Fruit fly (Drosophila melanogaster) whole organism, prepupa: ENCODE results near the gene CG2540.

Source experiments
- CG10669 ChIP-seq: fragments of 200-800 bp; sonication (Bioruptor generic); optimal IDR thresholded peaks from 3 replicates; lab custom pipeline; 2018; ENCODE audit warnings: missing biosample characterization, mild to moderate bottlenecking, missing genetic modification characterization, moderate library complexity
- CG11294 ChIP-seq: fragments of 200-800 bp; sonication (Bioruptor generic); IDR thresholded peaks from 2 replicates; pipeline ENCODE4 v1.3.6; 2022; ENCODE audit warnings: missing biosample characterization, missing genetic modification characterization
- CG11762 ChIP-seq: fragments of 200-800 bp; sonication (Bioruptor generic); optimal IDR thresholded peaks from 3 replicates; lab custom pipeline; 2016; ENCODE audit warnings: missing biosample characterization, missing genetic modification characterization; ENCODE audit not compliant: insufficient read depth
- CG16779 ChIP-seq: fragments of 200-800 bp; sonication (Bioruptor generic); optimal IDR thresholded peaks from 3 replicates; lab custom pipeline; 2017; ENCODE audit warnings: missing biosample characterization, mild to moderate bottlenecking, missing genetic modification characterization
- CG3032 ChIP-seq: fragments of 200-800 bp; optimal IDR thresholded peaks from 2 replicates; lab custom pipeline; 2019; ENCODE audit warnings: missing biosample characterization, mild to moderate bottlenecking, missing genetic modification characterization, moderate library complexity
- CG32006 ChIP-seq: fragments of 200-800 bp; sonication (Bioruptor generic); optimal IDR thresholded peaks from 3 replicates; lab custom pipeline; 2017; ENCODE audit warnings: missing biosample characterization, mild to moderate bottlenecking, missing genetic modification characterization
- CG34406 ChIP-seq: fragments of 200-800 bp; sonication (Bioruptor generic); optimal IDR thresholded peaks from 3 replicates; lab custom pipeline; 2016; ENCODE audit warnings: missing biosample characterization, missing genetic modification characterization
- CG3919 ChIP-seq: fragments of 200-800 bp; sonication (Bioruptor generic); optimal IDR thresholded peaks from 3 replicates; lab custom pipeline; 2016; ENCODE audit warnings: missing biosample characterization, missing genetic modification characterization
- CG4318 ChIP-seq: fragments of 200-800 bp; sonication (Bioruptor generic); optimal IDR thresholded peaks from 3 replicates; lab custom pipeline; 2017; ENCODE audit warnings: missing biosample characterization, mild to moderate bottlenecking, missing genetic modification characterization
- CG6163 ChIP-seq: fragments of 200-800 bp; sonication (Bioruptor generic); IDR thresholded peaks from 3 replicates; pipeline ENCODE4 v1.3.6; 2022; ENCODE audit warnings: missing biosample characterization, missing genetic modification characterization
- CG6276 ChIP-seq: fragments of 200-800 bp; sonication (Bioruptor generic); optimal IDR thresholded peaks from 2 replicates; lab custom pipeline; 2017; ENCODE audit warnings: missing biosample characterization, mild to moderate bottlenecking, missing genetic modification characterization
- CG6792 ChIP-seq: fragments of 200-800 bp; sonication (Bioruptor generic); optimal IDR thresholded peaks from 3 replicates; lab custom pipeline; 2016; ENCODE audit warnings: missing biosample characterization, missing genetic modification characterization
- CG6808 ChIP-seq: fragments of 200-800 bp; sonication (Bioruptor generic); optimal IDR thresholded peaks from 3 replicates; lab custom pipeline; 2017; ENCODE audit warnings: missing biosample characterization, missing genetic modification characterization, mild to moderate bottlenecking, moderate library complexity, missing genetic modification reagents
- CG6854 ChIP-seq: fragments of 200-800 bp; sonication (Bioruptor generic); optimal IDR thresholded peaks from 2 replicates; lab custom pipeline; 2017; ENCODE audit warnings: missing biosample characterization, mild to moderate bottlenecking, missing genetic modification characterization
- CG7368 ChIP-seq: fragments of 200-800 bp; sonication (Bioruptor generic); optimal IDR thresholded peaks from 3 replicates; lab custom pipeline; 2016; ENCODE audit warnings: missing biosample characterization, missing genetic modification characterization
- CG8119 ChIP-seq: fragments of 200-800 bp; sonication (Bioruptor generic); IDR thresholded peaks from 3 replicates; pipeline ENCODE4 v1.3.6; 2022; ENCODE audit warnings: missing biosample characterization, missing genetic modification characterization
- CG8632 ChIP-seq: fragments of 200-800 bp; sonication (Bioruptor generic); optimal IDR thresholded peaks from 3 replicates; lab custom pipeline; 2016; ENCODE audit warnings: missing biosample characterization, missing genetic modification characterization
- Eip75B ChIP-seq: fragments of 200-800 bp; sonication (Bioruptor generic); optimal IDR thresholded peaks from 3 replicates; lab custom pipeline; 2016; ENCODE audit warnings: missing biosample characterization, missing genetic modification characterization
- Eip78C ChIP-seq: fragments of 200-800 bp; sonication (Bioruptor generic); peaks from one replicate; lab custom pipeline; 2016; ENCODE audit warnings: missing biosample characterization, missing genetic modification characterization
- Eip93F ChIP-seq: fragments of 200-800 bp; sonication (Bioruptor generic); optimal IDR thresholded peaks from 2 replicates; lab custom pipeline; 2016; ENCODE audit warnings: missing biosample characterization, mild to moderate bottlenecking, missing genetic modification characterization
- Ets21C ChIP-seq: fragments of 200-800 bp; sonication (Bioruptor generic); optimal IDR thresholded peaks from 3 replicates; lab custom pipeline; 2016; ENCODE audit warnings: missing biosample characterization, missing genetic modification characterization
- Ets96B ChIP-seq: fragments of 200-800 bp; optimal IDR thresholded peaks from 2 replicates; lab custom pipeline; 2019; ENCODE audit warnings: missing biosample characterization, mild to moderate bottlenecking, missing genetic modification characterization, moderate library complexity
- Gug ChIP-seq: fragments of 200-800 bp; sonication (Bioruptor generic); IDR thresholded peaks from 2 replicates; pipeline ENCODE4 v1.3.6; 2022; ENCODE audit warnings: missing biosample characterization, missing genetic modification characterization
- Hr38 ChIP-seq: sonication (Bioruptor generic); optimal IDR thresholded peaks from 2 replicates; lab custom pipeline; 2016; ENCODE audit warnings: missing biosample characterization, missing genetic modification characterization
- Hr39 ChIP-seq: fragments of 200-800 bp; sonication (Bioruptor generic); optimal IDR thresholded peaks from 2 replicates; lab custom pipeline; 2016; ENCODE audit warnings: missing biosample characterization, missing genetic modification characterization
- Hr4 ChIP-seq: fragments of 200-800 bp; sonication (Bioruptor generic); optimal IDR thresholded peaks from 3 replicates; lab custom pipeline; 2016; ENCODE audit warnings: missing biosample characterization, missing genetic modification characterization
- Lpt ChIP-seq: fragments of 200-800 bp; sonication (Bioruptor generic); optimal IDR thresholded peaks from 3 replicates; lab custom pipeline; 2016; ENCODE audit warnings: missing biosample characterization, missing genetic modification characterization
- Met ChIP-seq: fragments of 200-800 bp; sonication (Bioruptor generic); optimal IDR thresholded peaks from 3 replicates; lab custom pipeline; 2016; ENCODE audit warnings: missing biosample characterization, missing genetic modification characterization
- OdsH ChIP-seq: fragments of 200-800 bp; sonication (Bioruptor generic); optimal IDR thresholded peaks from 3 replicates; lab custom pipeline; 2016; ENCODE audit warnings: missing biosample characterization, missing genetic modification characterization
- Smox ChIP-seq: fragments of 200-800 bp; sonication (Bioruptor generic); optimal IDR thresholded peaks from 3 replicates; lab custom pipeline; 2016; ENCODE audit warnings: missing biosample characterization, missing genetic modification characterization
- Sox102F ChIP-seq: fragments of 200-800 bp; sonication (Bioruptor generic); optimal IDR thresholded peaks from 2 replicates; lab custom pipeline; 2016; ENCODE audit warnings: missing biosample characterization, mild to moderate bottlenecking, missing genetic modification characterization
- Sox14 ChIP-seq: fragments of 200-800 bp; sonication (Bioruptor generic); optimal IDR thresholded peaks from 3 replicates; lab custom pipeline; 2016; ENCODE audit warnings: missing biosample characterization, missing genetic modification characterization
- Sox15 ChIP-seq: fragments of 200-800 bp; sonication (Bioruptor generic); optimal IDR thresholded peaks from 3 replicates; lab custom pipeline; 2016; ENCODE audit warnings: missing biosample characterization, missing genetic modification characterization
- achi ChIP-seq: fragments of 200-800 bp; sonication (Bioruptor generic); optimal IDR thresholded peaks from 3 replicates; lab custom pipeline; 2016; ENCODE audit warnings: missing biosample characterization, missing genetic modification characterization
- acj6 ChIP-seq: fragments of 200-800 bp; sonication (Bioruptor generic); optimal IDR thresholded peaks from 3 replicates; lab custom pipeline; 2016; ENCODE audit warnings: missing biosample characterization, missing genetic modification characterization
- dac ChIP-seq: fragments of 200-800 bp; sonication (Bioruptor generic); optimal IDR thresholded peaks from 2 replicates; lab custom pipeline; 2017; ENCODE audit warnings: missing biosample characterization, mild to moderate bottlenecking, missing genetic modification characterization
- dsx ChIP-seq: fragments of 200-800 bp; optimal IDR thresholded peaks from 3 replicates; lab custom pipeline; 2019; ENCODE audit warnings: missing biosample characterization, mild to moderate bottlenecking, missing genetic modification characterization, moderate library complexity; ENCODE audit not compliant: poor library complexity, severe bottlenecking
- eg ChIP-seq: fragments of 200-800 bp; sonication (Bioruptor generic); IDR thresholded peaks from 3 replicates; pipeline ENCODE4 v1.3.6; 2022; ENCODE audit warnings: missing biosample characterization, missing genetic modification characterization
- esn ChIP-seq: fragments of 200-800 bp; sonication (Bioruptor generic); optimal IDR thresholded peaks from 2 replicates; lab custom pipeline; 2016; ENCODE audit warnings: missing biosample characterization, mild to moderate bottlenecking, missing genetic modification characterization, moderate library complexity
- fd85E ChIP-seq: fragments of 200-800 bp; sonication (Bioruptor generic); optimal IDR thresholded peaks from 3 replicates; lab custom pipeline; 2016; ENCODE audit warnings: missing biosample characterization, missing genetic modification characterization
- fkh ChIP-seq: fragments of 200-800 bp; sonication (Bioruptor generic); optimal IDR thresholded peaks from 3 replicates; lab custom pipeline; 2017; ENCODE audit warnings: missing biosample characterization, mild to moderate bottlenecking, missing genetic modification characterization, moderate library complexity
- net ChIP-seq: fragments of 200-800 bp; sonication (Bioruptor generic); optimal IDR thresholded peaks from 3 replicates; lab custom pipeline; 2016; ENCODE audit warnings: missing biosample characterization, missing genetic modification characterization
- pdm3 ChIP-seq: fragments of 200-800 bp; sonication (Bioruptor generic); optimal IDR thresholded peaks from 3 replicates; lab custom pipeline; 2016; ENCODE audit warnings: missing biosample characterization, missing genetic modification characterization
- salr ChIP-seq, 2 experiments: fragments of 200-800 bp; sonication (Bioruptor generic); optimal IDR thresholded peaks; 3 replicates each; lab custom pipeline; 2016 to 2018; ENCODE audit warnings: missing biosample characterization in 2 of 2, missing genetic modification characterization in 2 of 2, mild to moderate bottlenecking in 1 of 2
- spab ChIP-seq: fragments of 200-800 bp; sonication (Bioruptor generic); optimal IDR thresholded peaks from 2 replicates; lab custom pipeline; 2017; ENCODE audit warnings: missing biosample characterization, mild to moderate bottlenecking, missing genetic modification characterization, missing genetic modification reagents
- svp ChIP-seq: fragments of 200-800 bp; sonication (Bioruptor generic); peaks from one replicate; lab custom pipeline; 2016; ENCODE audit warnings: missing biosample characterization, missing genetic modification characterization
- vri ChIP-seq: fragments of 200-800 bp; sonication (Bioruptor generic); optimal IDR thresholded peaks from 3 replicates; lab custom pipeline; 2016; ENCODE audit warnings: missing biosample characterization, mild to moderate bottlenecking, missing genetic modification characterization

CG2540 gene

DNA sequence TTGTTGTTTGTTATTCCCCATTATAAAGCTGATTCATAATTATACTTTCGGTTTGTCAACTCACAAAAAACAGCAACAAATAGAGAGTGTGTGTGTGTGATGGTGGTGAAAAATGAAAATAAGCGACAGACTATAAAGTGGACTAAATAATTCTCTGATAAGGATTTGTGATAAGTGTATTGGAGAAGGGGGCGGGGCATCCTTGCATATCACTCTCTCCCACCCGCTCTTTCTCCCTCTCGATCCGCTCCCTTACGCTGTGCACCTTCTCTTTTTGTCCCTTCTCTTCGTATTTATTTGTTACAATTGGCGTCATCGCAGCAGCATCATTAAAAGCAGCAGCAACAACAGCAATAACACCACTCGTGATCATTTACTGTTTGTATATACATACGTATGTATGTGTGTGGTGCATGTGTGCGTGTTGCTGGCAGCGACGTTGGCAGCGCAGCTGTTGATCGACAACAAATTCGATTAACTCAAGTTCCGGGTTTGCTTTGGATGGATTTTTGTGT lies 31.8 kb downstream of the CG2540 start (continued):
- peak; percentile 16; the same call in 2 of the 3 replicates for TF ChIP-seq CG6163 (GFP tag; lab: Robert Waterston, UW)
- TF ChIP-seq Met: peak; percentile 35
- no peak for TF ChIP-seq CG8119 (GFP tag; lab: Robert Waterston, UW)
- no peak for TF ChIP-seq CG10669 (GFP tag; lab: Kevin White, UChicago)
- no peak for TF ChIP-seq CG6276 (GFP tag; lab: Kevin White, UChicago)
- TF ChIP-seq, all 60 proteins: peak for 19

DNA sequence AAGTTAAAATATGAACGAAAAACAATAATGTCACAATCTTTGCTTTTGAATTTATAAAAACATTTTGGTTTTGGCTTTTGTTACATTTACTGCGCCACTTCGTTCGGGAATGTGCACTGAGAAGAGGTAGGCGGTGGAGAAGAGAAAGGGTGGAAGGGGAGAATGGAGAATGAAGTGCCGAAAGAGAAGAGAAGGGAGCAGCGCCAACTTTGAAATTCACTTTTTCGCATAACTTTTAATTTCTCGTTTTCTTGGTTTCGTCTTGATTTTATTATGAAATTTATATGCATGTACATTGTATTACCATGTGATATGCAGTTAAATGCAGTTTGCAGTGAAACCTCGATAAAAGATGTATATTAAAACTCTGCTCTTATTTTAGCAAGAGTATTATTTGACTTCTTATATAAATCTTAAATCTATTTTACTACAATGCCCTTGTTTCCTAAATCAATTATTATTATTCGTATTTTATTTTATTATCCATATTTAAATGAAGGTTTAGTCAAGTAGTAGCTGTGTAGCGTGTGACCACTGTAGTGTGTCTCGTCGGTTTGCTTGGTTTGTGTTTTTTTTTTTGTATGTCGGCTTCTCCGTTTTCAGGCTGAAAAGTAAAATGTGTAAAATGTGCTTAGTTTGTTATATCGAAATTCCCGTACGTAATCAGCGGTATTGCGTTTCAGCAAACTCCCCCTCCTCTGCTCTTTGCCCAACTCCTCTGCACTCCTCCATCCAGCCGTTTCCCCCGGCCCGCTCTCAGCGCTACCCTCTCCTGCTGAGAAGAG lies 33.2 kb downstream of the CG2540 start:
- TF ChIP-seq Met: peak; percentile 71
- TF ChIP-seq Hr39 (GFP tag; lab: Kevin White, UChicago): no peak
- no peak for TF ChIP-seq Hr38 (GFP tag; lab: Kevin White, UChicago)
- peak; percentile 33 for TF ChIP-seq CG4318 (GFP tag; lab: Kevin White, UChicago)
- TF ChIP-seq CG32006 (GFP tag; lab: Kevin White, UChicago): peak; percentile 64
- TF ChIP-seq Ets96B (tag; lab: Kevin White, UChicago): peak; percentile 63
- TF ChIP-seq esn (GFP tag; lab: Kevin White, UChicago): peak; percentile 75
- no peak for TF ChIP-seq vri (GFP tag; lab: Kevin White, UChicago)
- TF ChIP-seq net: peak; percentile 35
- TF ChIP-seq CG7368 (GFP tag; lab: Kevin White, UChicago): peak; percentile 37
- TF ChIP-seq dsx: peak; percentile 51
- TF ChIP-seq achi: peak; percentile 54
- peak; percentile 21 for TF ChIP-seq Eip93F (GFP tag; lab: Kevin White, UChicago)
- peak; percentile 38; the same call in 2 of the 3 replicates for TF ChIP-seq CG6163 (GFP tag; lab: Robert Waterston, UW)
- peak; percentile 22 for TF ChIP-seq Sox14 (GFP tag; lab: Kevin White, UChicago)
- peak; percentile 67 for TF ChIP-seq CG8119 (GFP tag; lab: Robert Waterston, UW)
- TF ChIP-seq dac: no peak
- TF ChIP-seq Gug (GFP tag; lab: Robert Waterston, UW): no peak
- peak; percentile 47 for TF ChIP-seq pdm3
- peak; percentile 77 for TF ChIP-seq svp (GFP tag; lab: Kevin White, UChicago)
- no peak for TF ChIP-seq fkh (GFP tag; lab: Kevin White, UChicago)
- peak; percentile 36 for TF ChIP-seq spab (GFP tag; lab: Kevin White, UChicago)
- TF ChIP-seq Eip78C (GFP tag; lab: Kevin White, UChicago): peak; percentile 85
- peak; percentile 47 for TF ChIP-seq CG6808 (GFP tag; lab: Kevin White, UChicago)
- TF ChIP-seq fd85E (GFP tag; lab: Kevin White, UChicago): no peak
- TF ChIP-seq Sox102F (GFP tag; lab: Kevin White, UChicago): peak; percentile 47
- TF ChIP-seq Smox (GFP tag; lab: Kevin White, UChicago): peak; percentile 64
- TF ChIP-seq Eip75B (GFP tag; lab: Kevin White, UChicago): peak; percentile 21
- no peak for TF ChIP-seq CG16779 (tag; lab: Kevin White, UChicago)
- no peak for TF ChIP-seq CG11294 (GFP tag; lab: Robert Waterston, UW)
- TF ChIP-seq eg (GFP tag; lab: Robert Waterston, UW): peak; percentile 52; the same call in 1 of the 3 replicates
- TF ChIP-seq CG3919 (GFP tag; lab: Kevin White, UChicago): peak; percentile 53
- TF ChIP-seq salr (GFP tag; optimal IDR thresholded peaks at IDR 0.05; lab: Kevin White, UChicago): peak in 1 of 2 experiments; percentile 48
- peak; percentile 35 for TF ChIP-seq CG11762
- peak; percentile 68 for TF ChIP-seq acj6 (GFP tag; lab: Kevin White, UChicago)
- peak; percentile 69 for TF ChIP-seq CG8632 (GFP tag; lab: Kevin White, UChicago)
- peak; percentile 28 for TF ChIP-seq CG10669 (GFP tag; lab: Kevin White, UChicago)
- TF ChIP-seq CG6854 (GFP tag; lab: Kevin White, UChicago): no peak
- TF ChIP-seq Ets21C (GFP tag; lab: Kevin White, UChicago): peak; percentile 46
- peak; percentile 45 for TF ChIP-seq CG6792 (GFP tag; lab: Kevin White, UChicago)
- peak; percentile 49 for TF ChIP-seq Hr4
- peak; percentile 59 for TF ChIP-seq CG3032 (tag; lab: Kevin White, UChicago)
- no peak for TF ChIP-seq Lpt (GFP tag; lab: Kevin White, UChicago)
- peak; percentile 77 for TF ChIP-seq CG34406 (GFP tag; lab: Kevin White, UChicago)
- TF ChIP-seq OdsH (GFP tag; lab: Kevin White, UChicago): peak; percentile 56
- peak; percentile 6 for TF ChIP-seq Sox15 (GFP tag; lab: Kevin White, UChicago)
- TF ChIP-seq CG6276 (GFP tag; lab: Kevin White, UChicago): peak; percentile 54
